Fruit fly (Drosophila melanogaster): ENCODE data around the gene Srx.

The Srx gene

dm6 chrX:17830211-17830616 is 26.6 kb upstream of the Srx start (continued):
- TF ChIP-seq pho (GFP tag; optimal IDR thresholded peaks at IDR 0.05) = no peak
- no peak for TF ChIP-seq cato (GFP tag; optimal IDR thresholded peaks at IDR 0.05; ENCODE audit: borderline replicate concordance)
- no peak for TF ChIP-seq CG17612 (GFP tag; IDR thresholded peaks at IDR 0.05)
- TF ChIP-seq CG18599 (GFP tag; optimal IDR thresholded peaks at IDR 0.05) = no peak
- TF ChIP-seq ash1 (GFP tag; optimal IDR thresholded peaks at IDR 0.05) = no peak
- TF ChIP-seq ci (GFP tag; IDR thresholded peaks at IDR 0.05) = no peak
- no peak for TF ChIP-seq CG12942 (GFP tag; optimal IDR thresholded peaks at IDR 0.05)
- TF ChIP-seq Antp (GFP tag; optimal IDR thresholded peaks at IDR 0.05) = no peak
- no peak for TF ChIP-seq Meics (GFP tag; optimal IDR thresholded peaks at IDR 0.05)
- TF ChIP-seq CG9437 (GFP tag; optimal IDR thresholded peaks at IDR 0.05) = no peak
- no peak for TF ChIP-seq cwo (GFP tag; optimal IDR thresholded peaks at IDR 0.05)
- TF ChIP-seq CG12659 (GFP tag; optimal IDR thresholded peaks at IDR 0.05) = no peak
- TF ChIP-seq CG6854 (GFP tag; optimal IDR thresholded peaks at IDR 0.05) = no peak
- TF ChIP-seq org-1 (GFP tag; optimal IDR thresholded peaks at IDR 0.05) = peak; percentile 14
- TF ChIP-seq amos (GFP tag; IDR thresholded peaks at IDR 0.05; ENCODE audit: partially characterized antibody) = no peak
- TF ChIP-seq CG30020 (tag; optimal IDR thresholded peaks at IDR 0.05) = no peak
- no peak for TF ChIP-seq CG13123 (GFP tag; optimal IDR thresholded peaks at IDR 0.05)
- TF ChIP-seq sug (tag; optimal IDR thresholded peaks at IDR 0.05) = no peak
- TF ChIP-seq klu (GFP tag; IDR thresholded peaks at IDR 0.05) = no peak
- no peak for TF ChIP-seq CG8359 (GFP tag; optimal IDR thresholded peaks at IDR 0.05; ENCODE audit: borderline replicate concordance)
- TF ChIP-seq CG10654 (GFP tag; optimal IDR thresholded peaks at IDR 0.05) = no peak
- no peak for TF ChIP-seq Lpt (GFP tag; optimal IDR thresholded peaks at IDR 0.05)
- no peak for TF ChIP-seq Atf3 (GFP tag; optimal IDR thresholded peaks at IDR 0.05)
- no peak for TF ChIP-seq tna (GFP tag; IDR thresholded peaks at IDR 0.05; ENCODE audit: partially characterized antibody)
- TF ChIP-seq CG13424 (tag; optimal IDR thresholded peaks at IDR 0.05) = peak; percentile 31
- no peak for TF ChIP-seq Poxn (GFP tag; IDR thresholded peaks at IDR 0.05)
- TF ChIP-seq pum (GFP tag; optimal IDR thresholded peaks at IDR 0.05) = peak; percentile 34
- TF ChIP-seq row (GFP tag; IDR thresholded peaks at IDR 0.05) = peak; percentile 46; the same call in 1 of the 3 replicates
- TF ChIP-seq CG11696 (GFP tag; IDR thresholded peaks at IDR 0.05) = no peak
- no peak for TF ChIP-seq ewg (GFP tag; optimal IDR thresholded peaks at IDR 0.05)
- TF ChIP-seq vvl (GFP tag; IDR thresholded peaks at IDR 0.05) = no peak
- TF ChIP-seq jumu (GFP tag; optimal IDR thresholded peaks at IDR 0.05) = peak; percentile 7
- no peak for TF ChIP-seq BtbVII (GFP tag; optimal IDR thresholded peaks at IDR 0.05)
- TF ChIP-seq Doc3 (GFP tag; IDR thresholded peaks at IDR 0.05; ENCODE audit: partially characterized antibody) = no peak
- TF ChIP-seq CG10321 (GFP tag; IDR thresholded peaks at IDR 0.05) = no peak
- TF ChIP-seq tgo (GFP tag; IDR thresholded peaks at IDR 0.05) = no peak
- no peak for TF ChIP-seq sens-2 (GFP tag; IDR thresholded peaks at IDR 0.05)
- TF ChIP-seq CG11560 (tag; IDR thresholded peaks at IDR 0.05) = no peak
- peak; percentile 25 for TF ChIP-seq kah (GFP tag; optimal IDR thresholded peaks at IDR 0.05)
- TF ChIP-seq CG9609 (GFP tag; optimal IDR thresholded peaks at IDR 0.05) = no peak
- TF ChIP-seq bab2 (GFP tag; optimal IDR thresholded peaks at IDR 0.05) = no peak
- TF ChIP-seq CG12744 (GFP tag; optimal IDR thresholded peaks at IDR 0.05) = no peak
- TF ChIP-seq Dll (GFP tag; IDR thresholded peaks at IDR 0.05; ENCODE audit: partially characterized antibody) = no peak
- TF ChIP-seq Med (GFP tag) = peak; percentile 51
- TF ChIP-seq CTCF (GFP tag; optimal IDR thresholded peaks at IDR 0.05) = no peak
- TF ChIP-seq croc (GFP tag; conservative IDR thresholded peaks at IDR 0.05) = no peak
- no peak for TF ChIP-seq CG13624 (GFP tag; optimal IDR thresholded peaks at IDR 0.05)
- TF ChIP-seq CG13775 (GFP tag; optimal IDR thresholded peaks at IDR 0.05) = peak; percentile 43
- no peak for TF ChIP-seq Hand (GFP tag; optimal IDR thresholded peaks at IDR 0.05)
- TF ChIP-seq CG1647 (GFP tag; optimal IDR thresholded peaks at IDR 0.05) = no peak
- no peak for TF ChIP-seq crp (GFP tag; optimal IDR thresholded peaks at IDR 0.05)
- TF ChIP-seq CoRest (tag; optimal IDR thresholded peaks at IDR 0.05) = peak; percentile 28
